Fruit fly (Drosophila melanogaster): ENCODE data around the gene Naa30B.

Gene Naa30B

DNA sequence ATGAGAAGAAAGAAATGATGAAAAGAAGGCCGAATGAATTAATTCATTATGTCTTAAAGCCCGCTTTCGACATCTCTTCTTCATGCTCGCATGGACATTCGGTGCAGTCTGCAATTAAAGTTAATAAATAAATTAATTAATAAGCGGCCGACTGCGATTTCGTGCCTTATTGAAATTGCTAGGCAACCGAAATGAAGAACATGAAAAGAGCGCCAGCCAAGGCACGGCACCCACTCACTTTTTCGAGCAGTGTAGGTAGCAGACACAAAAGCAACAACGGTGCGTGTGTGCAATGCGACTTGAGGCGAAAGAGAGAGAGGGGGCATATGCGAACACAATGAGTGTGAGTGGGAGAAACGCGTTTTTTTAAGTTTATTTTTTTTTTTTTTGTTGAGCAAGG is 7.4 kb downstream of the Naa30B start:
- 0 out of 3 replicates have a peak, but pooled peaks have one; percentile 34 for TF ChIP-seq CG2889 (GFP tag; IDR thresholded peaks at IDR 0.05)
- TF ChIP-seq CG10979 (tag; optimal IDR thresholded peaks at IDR 0.05) = peak; percentile 54
- peak; percentile 11 for TF ChIP-seq CG18599 (GFP tag; optimal IDR thresholded peaks at IDR 0.05)
- peak; percentile 19; the same call in 1 of the 4 replicates for TF ChIP-seq Gug (GFP tag; IDR thresholded peaks at IDR 0.05)
- peak; percentile 34; the same call in 1 of the 2 replicates for TF ChIP-seq sob (GFP tag; IDR thresholded peaks at IDR 0.05)
- TF ChIP-seq CG11504 (tag; optimal IDR thresholded peaks at IDR 0.05) = peak; percentile 42
- TF ChIP-seq CG7786 (GFP tag; optimal IDR thresholded peaks at IDR 0.05) = no peak
- TF ChIP-seq Blimp-1 (GFP tag; optimal IDR thresholded peaks at IDR 0.05) = peak; percentile 38
- peak; percentile 15 for TF ChIP-seq NfI (GFP tag; optimal IDR thresholded peaks at IDR 0.05)
- TF ChIP-seq CG18262 (tag; optimal IDR thresholded peaks at IDR 0.05) = peak; percentile 38
- TF ChIP-seq CG1647 (GFP tag; optimal IDR thresholded peaks at IDR 0.05) = peak; percentile 6
- peak; percentile 22; the same call in 1 of the 3 replicates for TF ChIP-seq dysf (GFP tag; IDR thresholded peaks at IDR 0.05)
- TF ChIP-seq CG31441 (GFP tag; IDR thresholded peaks at IDR 0.05) = peak; percentile 57
- TF ChIP-seq onecut (GFP tag; IDR thresholded peaks at IDR 0.05) = peak; percentile 13; the same call in 1 of the 2 replicates
- TF ChIP-seq Ptx1 (GFP tag; IDR thresholded peaks at IDR 0.05) = peak; percentile 48
- TF ChIP-seq B-H1 (GFP tag; IDR thresholded peaks at IDR 0.05) = no peak
- 0 out of 2 replicates have a peak, but pooled peaks have one; percentile 13 for TF ChIP-seq CG5953 (GFP tag; IDR thresholded peaks at IDR 0.05)
- TF ChIP-seq Hsf (GFP tag; optimal IDR thresholded peaks at IDR 0.05) = peak; percentile 25
- TF ChIP-seq CG9727 (GFP tag; optimal IDR thresholded peaks at IDR 0.05) = peak; percentile 40
- 0 out of 3 replicates have a peak, but pooled peaks have one; percentile 46 for TF ChIP-seq Optix (GFP tag; IDR thresholded peaks at IDR 0.05)
- TF ChIP-seq Awh (GFP tag; IDR thresholded peaks at IDR 0.05) = peak; percentile 43; the same call in 1 of the 2 replicates
- peak; percentile 42 for TF ChIP-seq CG3838 (GFP tag; optimal IDR thresholded peaks at IDR 0.05)
- no peak for TF ChIP-seq CG10321 (GFP tag; IDR thresholded peaks at IDR 0.05)
- peak; percentile 3 for TF ChIP-seq CG10209 (GFP tag; optimal IDR thresholded peaks at IDR 0.05)
- TF ChIP-seq prd (optimal IDR thresholded peaks at IDR 0.05) = no peak
- peak; percentile 54; the same call in 2 of the 3 replicates for TF ChIP-seq prd (GFP tag; IDR thresholded peaks at IDR 0.05)
- peak; percentile 39; the same call in 1 of the 2 replicates for TF ChIP-seq CG10959 (GFP tag; IDR thresholded peaks at IDR 0.05)
- TF ChIP-seq crol (GFP tag; IDR thresholded peaks at IDR 0.05) = peak; percentile 16; the same call in 1 of the 2 replicates
- TF ChIP-seq Dip3 (GFP tag; optimal IDR thresholded peaks at IDR 0.05) = no peak
- peak; percentile 76 for TF ChIP-seq sr (GFP tag; IDR thresholded peaks at IDR 0.05)
- no peak for TF ChIP-seq CG18011 (GFP tag; optimal IDR thresholded peaks at IDR 0.05)
- TF ChIP-seq caup (GFP tag; optimal IDR thresholded peaks at IDR 0.05; ENCODE audit: severe bottlenecking) = no peak
- TF ChIP-seq Spps (tag; optimal IDR thresholded peaks at IDR 0.05) = no peak
- TF ChIP-seq so (GFP tag; IDR thresholded peaks at IDR 0.05) = peak; percentile 30; the same call in 1 of the 3 replicates
- TF ChIP-seq slp2 (GFP tag; optimal IDR thresholded peaks at IDR 0.05) = no peak
- TF ChIP-seq sqz (GFP tag; optimal IDR thresholded peaks at IDR 0.05) = peak; percentile 35
- TF ChIP-seq Ets65A (GFP tag) = peak; percentile 25
- peak; percentile 19 for TF ChIP-seq CoRest (tag; optimal IDR thresholded peaks at IDR 0.05)
- TF ChIP-seq Ssrp (tag; optimal IDR thresholded peaks at IDR 0.05) = peak; percentile 62
- TF ChIP-seq da (GFP tag; optimal IDR thresholded peaks at IDR 0.05) = no peak
- TF ChIP-seq fd96Cb (tag; optimal IDR thresholded peaks at IDR 0.05) = peak; percentile 35
- 0 out of 2 replicates have a peak, but pooled peaks have one; percentile 29 for TF ChIP-seq CG4360 (GFP tag; IDR thresholded peaks at IDR 0.05)
- TF ChIP-seq bab2 (GFP tag; optimal IDR thresholded peaks at IDR 0.05) = peak; percentile 8
- 0 out of 2 replicates have a peak, but pooled peaks have one; percentile 31 for TF ChIP-seq CG32767 (GFP tag; IDR thresholded peaks at IDR 0.05)
- 0 out of 2 replicates have a peak, but pooled peaks have one; percentile 8 for TF ChIP-seq CG31224 (GFP tag; IDR thresholded peaks at IDR 0.05)
- TF ChIP-seq row (GFP tag; IDR thresholded peaks at IDR 0.05) = peak; percentile 29; the same call in 1 of the 3 replicates
- peak; percentile 52; the same call in 2 of the 3 replicates for TF ChIP-seq CG17361 (GFP tag; IDR thresholded peaks at IDR 0.05)
- TF ChIP-seq Med (GFP tag) = no peak
- TF ChIP-seq Xbp1 (GFP tag; optimal IDR thresholded peaks at IDR 0.05) = peak; percentile 52
- peak; percentile 50; the same call in 1 of the 2 replicates for TF ChIP-seq Xrp1 (GFP tag; IDR thresholded peaks at IDR 0.05)
- TF ChIP-seq E2f2 (GFP tag; IDR thresholded peaks at IDR 0.05) = no peak

Data from whole organism, embryonic.